Fruit fly (Drosophila melanogaster): ENCODE measurements around the gene crim.

Gene crim

dm6 chr3L:11683819-11684521 lies 27.2 kb downstream of the crim start, which contains the start of gene Sugb (continued):
- TF ChIP-seq H15 (GFP tag; IDR thresholded peaks at IDR 0.05) (peak; percentile 52; the same call in 1 of the 3 replicates), nmo (GFP tag; optimal IDR thresholded peaks at IDR 0.05) (peak; percentile 52), Hr39 (optimal IDR thresholded peaks at IDR 0.05) (no peak), unc-4 (GFP tag; IDR thresholded peaks at IDR 0.05; ENCODE audit: partially characterized antibody) (peak; percentile 76), CG1233 (GFP tag; optimal IDR thresholded peaks at IDR 0.05) (peak; percentile 59), phol (tag; optimal IDR thresholded peaks at IDR 0.05) (peak; percentile 27), sc (optimal IDR thresholded peaks at IDR 0.05) (no peak), sc (GFP tag; optimal IDR thresholded peaks at IDR 0.05) (no peak), wdn (GFP tag; IDR thresholded peaks at IDR 0.05) (no peak), CG13287 (GFP tag; IDR thresholded peaks at IDR 0.05; ENCODE audit: partially characterized antibody) (peak; percentile 87), CG10959 (GFP tag; IDR thresholded peaks at IDR 0.05) (no peak), fru (optimal IDR thresholded peaks at IDR 0.05) (no peak), CG6765 (GFP tag; optimal IDR thresholded peaks at IDR 0.05) (peak; percentile 63), br (optimal IDR thresholded peaks at IDR 0.05) (no peak), maf-S (GFP tag; optimal IDR thresholded peaks at IDR 0.05) (peak; percentile 54), esg (GFP tag; conservative IDR thresholded peaks at IDR 0.05) (no peak; the same call in 1 of the 2 replicates), CG2199 (GFP tag; IDR thresholded peaks at IDR 0.05) (no peak), Dref (GFP tag; IDR thresholded peaks at IDR 0.05) (peak; percentile 42), grn (GFP tag; optimal IDR thresholded peaks at IDR 0.05) (no peak), cas (GFP tag; IDR thresholded peaks at IDR 0.05) (no peak), Asciz (GFP tag; optimal IDR thresholded peaks at IDR 0.05) (peak; percentile 39), cato (GFP tag; optimal IDR thresholded peaks at IDR 0.05; ENCODE audit: borderline replicate concordance) (no peak), Sry-δ (GFP tag; optimal IDR thresholded peaks at IDR 0.05) (peak; percentile 72), PHDP (tag; optimal IDR thresholded peaks at IDR 0.05) (peak; percentile 80), CG4854 (GFP tag; optimal IDR thresholded peaks at IDR 0.05) (no peak), CG17359 (tag; optimal IDR thresholded peaks at IDR 0.05) (peak; percentile 56), CG9215 (GFP tag; IDR thresholded peaks at IDR 0.05) (no peak), CG30403 (GFP tag; optimal IDR thresholded peaks at IDR 0.05) (peak; percentile 79), D (optimal IDR thresholded peaks at IDR 0.05) (no peak), D (GFP tag; optimal IDR thresholded peaks at IDR 0.05) (peak; percentile 2), CG8290 (GFP tag; optimal IDR thresholded peaks at IDR 0.05) (peak; percentile 14), CG8290 (tag; optimal IDR thresholded peaks at IDR 0.05) (peak in 1 of 2 experiments; percentile 37), Dad (GFP tag; optimal IDR thresholded peaks at IDR 0.05) (peak; percentile 28), Dek (tag; optimal IDR thresholded peaks at IDR 0.05) (peak; percentile 57), h (optimal IDR thresholded peaks at IDR 0.05) (no peak), bsh (GFP tag; optimal IDR thresholded peaks at IDR 0.05) (peak; percentile 37 to 65), mld (GFP tag; IDR thresholded peaks at IDR 0.05; ENCODE audit: partially characterized antibody) (no peak), wor (GFP tag; IDR thresholded peaks at IDR 0.05) (no peak), CG12942 (GFP tag; optimal IDR thresholded peaks at IDR 0.05) (peak; percentile 16), Lpt (GFP tag; optimal IDR thresholded peaks at IDR 0.05) (no peak), CG14860 (GFP tag; IDR thresholded peaks at IDR 0.05; ENCODE audit: partially characterized antibody) (peak; percentile 56; the same call in 2 of the 3 replicates), CG31388 (GFP tag; optimal IDR thresholded peaks at IDR 0.05) (no peak), ERR (GFP tag; optimal IDR thresholded peaks at IDR 0.05) (no peak), dm (GFP tag; optimal IDR thresholded peaks at IDR 0.05) (peak; percentile 39), CG7745 (tag; optimal IDR thresholded peaks at IDR 0.05) (no peak), stc (GFP tag; IDR thresholded peaks at IDR 0.05) (no peak; the same call in 1 of the 2 replicates), Nf-YA (GFP tag; IDR thresholded peaks at IDR 0.05) (no peak), yki (optimal IDR thresholded peaks at IDR 0.05) (no peak), onecut (GFP tag; IDR thresholded peaks at IDR 0.05) (peak; percentile 49), CG6791 (GFP tag; IDR thresholded peaks at IDR 0.05; ENCODE audit: partially characterized antibody) (no peak), dati (GFP tag; IDR thresholded peaks at IDR 0.05) (no peak), CG12744 (GFP tag; optimal IDR thresholded peaks at IDR 0.05) (no peak), TFAM (GFP tag; optimal IDR thresholded peaks at IDR 0.05) (no peak)

All from whole organism, embryonic.